Worm (Caenorhabditis elegans): Measurements from ENCODE around the gene F41C3.8.

ce11 chrII:4710813-4711212 lies 5.0 kb upstream of the F41C3.8 start:
- no peak for TF ChIP-seq nhr-232 (tag; optimal IDR thresholded peaks at IDR 0.05)
- no peak for TF ChIP-seq pqm-1 (tag; optimal IDR thresholded peaks at IDR 0.05)
- TF ChIP-seq pros-1 (tag; optimal IDR thresholded peaks at IDR 0.05): no peak
- no peak for TF ChIP-seq unc-86 (tag; optimal IDR thresholded peaks at IDR 0.05)
- TF ChIP-seq fkh-6 (tag; optimal IDR thresholded peaks at IDR 0.05): no peak
- no peak for TF ChIP-seq pha-4 (tag; optimal IDR thresholded peaks at IDR 0.05)
- TF ChIP-seq ceh-34 (tag; optimal IDR thresholded peaks at IDR 0.05): no peak
- TF ChIP-seq tbx-2 (tag; optimal IDR thresholded peaks at IDR 0.05): no peak
- TF ChIP-seq zip-5 (tag; optimal IDR thresholded peaks at IDR 0.05): no peak

Measured in whole organism, late embryonic.